Fruit fly (Drosophila melanogaster) whole organism, pupa: ENCODE results near the gene CG13667.

Source experiments
- CG10348 ChIP-seq: fragments of 200-800 bp; sonication (Bioruptor generic); IDR thresholded peaks from 2 replicates; pipeline ENCODE4 v1.3.6; 2022; ENCODE audit warnings: missing biosample characterization, missing genetic modification characterization
- CG13204 ChIP-seq: fragments of 200-800 bp; sonication (Bioruptor generic); optimal IDR thresholded peaks from 2 replicates; lab custom pipeline; 2018; ENCODE audit warnings: missing biosample characterization, mild to moderate bottlenecking, missing genetic modification characterization, moderate library complexity
- CG34367 ChIP-seq: fragments of 200-800 bp; sonication (Bioruptor generic); optimal IDR thresholded peaks from 2 replicates; lab custom pipeline; 2018; ENCODE audit warnings: missing biosample characterization, mild to moderate bottlenecking, missing genetic modification characterization
- fd96Ca ChIP-seq: fragments of 200-800 bp; sonication (Bioruptor generic); IDR thresholded peaks from 3 replicates; pipeline ENCODE4 v1.3.6; 2022; ENCODE audit warnings: missing biosample characterization, missing genetic modification characterization
- gl ChIP-seq: fragments of 200-800 bp; sonication (Bioruptor generic); optimal IDR thresholded peaks from 2 replicates; lab custom pipeline; 2018; ENCODE audit warnings: missing biosample characterization, mild to moderate bottlenecking, missing genetic modification characterization
- rn ChIP-seq: fragments of 200-800 bp; sonication (Bioruptor generic); IDR thresholded peaks from 2 replicates; pipeline ENCODE4 v1.3.6; 2022; ENCODE audit warnings: missing biosample characterization, missing genetic modification characterization

DNA sequence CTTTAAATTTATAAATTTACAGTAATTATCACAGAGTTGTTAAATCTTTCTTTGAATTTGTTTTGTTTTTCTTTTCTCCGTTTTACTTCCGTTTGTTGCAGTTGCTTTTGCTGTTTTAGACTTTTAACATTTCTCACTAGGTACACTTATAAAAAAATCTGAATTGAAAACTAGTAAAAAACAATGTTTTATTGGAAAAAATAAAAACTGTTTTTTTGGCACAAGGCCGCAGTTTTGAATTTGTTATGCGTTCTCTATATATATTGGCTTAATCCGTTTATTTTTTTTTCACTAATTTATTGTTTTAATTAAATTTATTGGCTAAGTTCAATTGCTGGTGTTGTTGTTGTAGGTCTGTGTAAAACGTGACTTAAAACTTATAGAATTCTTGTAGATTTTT is 34.8 kb downstream of the CG13667 start:
- TF ChIP-seq rn = no peak
- TF ChIP-seq CG13204 (GFP tag; lab: Kevin White, UChicago) = no peak
- TF ChIP-seq gl (tag; lab: Kevin White, UChicago) = no peak
- TF ChIP-seq fd96Ca (GFP tag; lab: Robert Waterston, UW) = no peak
- TF ChIP-seq CG34367 = no peak
- no peak for TF ChIP-seq CG10348
